Fruit fly (Drosophila melanogaster) Kc167 (cell line): Measurements from ENCODE around the gene Sos.

Experiments
- Myc ChIP-seq: fragments of >200 bp; optimal IDR thresholded peaks from 2 replicates; lab custom pipeline; 2017; ENCODE audit warnings: missing external identifiers
- Sin3A ChIP-seq: fragments of >200 bp; optimal IDR thresholded peaks from 2 replicates; lab custom pipeline; 2018; ENCODE audit warnings: missing external identifiers
- h ChIP-seq: fragments of >200 bp; optimal IDR thresholded peaks from 3 replicates; lab custom pipeline; 2018; ENCODE audit warnings: missing external identifiers
- insv ChIP-seq: fragments of >200 bp; optimal IDR thresholded peaks from 3 replicates; lab custom pipeline; 2018; ENCODE audit warnings: missing external identifiers
- psq ChIP-seq: fragments of >200 bp; optimal IDR thresholded peaks from 2 replicates; lab custom pipeline; 2017; ENCODE audit warnings: missing external identifiers

- no peak for TF ChIP-seq psq (lab: Kevin White, UChicago)
- no peak for TF ChIP-seq h (lab: Kevin White, UChicago)
- TF ChIP-seq Sin3A (lab: Kevin White, UChicago), result no peak
- no peak for TF ChIP-seq Myc
- TF ChIP-seq insv (lab: Kevin White, UChicago), result no peak
Observed at dm6 chr2L:13841508-13841907, 27.9 kb downstream of the Sos start, which contains the start of gene CG33307.
